Fruit fly (Drosophila melanogaster) whole organism, embryonic: Measurements from ENCODE around the gene CG32248.
A peak's percentile ranks its signal among the peaks of the same experiment; 100 is the strongest.

ENCODE experiments used
- Antp ChIP-seq: fragments of 200-800 bp; sonication (Bioruptor generic); optimal IDR thresholded peaks from 3 replicates; lab custom pipeline; 2016; ENCODE audit warnings: missing biosample characterization, missing genetic modification characterization
- Atf6 ChIP-seq: fragments of 200-800 bp; sonication (Bioruptor generic); IDR thresholded peaks from 2 replicates; pipeline ENCODE4 v1.3.6; 2022; ENCODE audit warnings: missing biosample characterization, missing genetic modification characterization
- CG10462 ChIP-seq: fragments of 200-800 bp; sonication (Bioruptor generic); optimal IDR thresholded peaks from 2 replicates; lab custom pipeline; 2016; ENCODE audit warnings: missing biosample characterization, missing genetic modification characterization
- CG11695 ChIP-seq: fragments of 200-800 bp; sonication (Bioruptor generic); IDR thresholded peaks from 3 replicates; pipeline ENCODE4 v1.3.6; 2022; ENCODE audit warnings: missing biosample characterization, missing genetic modification characterization
- CG13296 ChIP-seq: fragments of 200-800 bp; sonication (Bioruptor generic); optimal IDR thresholded peaks from 3 replicates; lab custom pipeline; 2018; ENCODE audit warnings: missing biosample characterization, mild to moderate bottlenecking, missing genetic modification characterization
- CG13424 ChIP-seq: fragments of 200-800 bp; sonication (Bioruptor generic); optimal IDR thresholded peaks from 2 replicates; lab custom pipeline; 2019; ENCODE audit warnings: missing biosample characterization, mild to moderate bottlenecking, missing genetic modification characterization, moderate library complexity
- CG13624 ChIP-seq: fragments of 200-800 bp; sonication (Bioruptor generic); optimal IDR thresholded peaks from 2 replicates; lab custom pipeline; 2016; ENCODE audit warnings: missing biosample characterization, missing genetic modification characterization
- CG14014 ChIP-seq: fragments of 200-800 bp; sonication (Bioruptor generic); IDR thresholded peaks from 2 replicates; pipeline ENCODE4 v1.3.6; 2022; ENCODE audit warnings: missing biosample characterization, missing genetic modification characterization
- CG15269 ChIP-seq: fragments of 200-800 bp; sonication (Bioruptor generic); optimal IDR thresholded peaks from 2 replicates; lab custom pipeline; 2018; ENCODE audit warnings: missing biosample characterization, mild to moderate bottlenecking, missing genetic modification characterization, moderate library complexity
- CG18599 ChIP-seq: fragments of 200-800 bp; sonication (Bioruptor generic); optimal IDR thresholded peaks from 3 replicates; lab custom pipeline; 2017; ENCODE audit warnings: missing biosample characterization, missing genetic modification characterization, mild to moderate bottlenecking, moderate library complexity, missing genetic modification reagents
- CG32532 ChIP-seq: fragments of 200-800 bp; sonication (Bioruptor generic); IDR thresholded peaks from 2 replicates; pipeline ENCODE4 v1.3.6; 2022; ENCODE audit warnings: missing biosample characterization, missing genetic modification characterization
- CG32767 ChIP-seq: fragments of 200-800 bp; sonication (Bioruptor generic); IDR thresholded peaks from 2 replicates; pipeline ENCODE4 v1.3.6; 2022; ENCODE audit warnings: missing biosample characterization, missing genetic modification characterization
- CG32772 ChIP-seq: fragments of 200-800 bp; sonication (Bioruptor generic); IDR thresholded peaks from 2 replicates; pipeline ENCODE4 v1.3.6; 2022; ENCODE audit warnings: missing biosample characterization, missing genetic modification characterization
- CG4707 ChIP-seq: fragments of 200-800 bp; sonication (Bioruptor generic); optimal IDR thresholded peaks from 2 replicates; lab custom pipeline; 2018; ENCODE audit warnings: missing biosample characterization, mild to moderate bottlenecking, missing genetic modification characterization, moderate library complexity
- CG6765 ChIP-seq: fragments of 200-800 bp; sonication (Bioruptor generic); optimal IDR thresholded peaks from 3 replicates; lab custom pipeline; 2017; ENCODE audit warnings: missing biosample characterization, mild to moderate bottlenecking, missing genetic modification characterization
- CG7928 ChIP-seq: fragments of 200-800 bp; sonication (Bioruptor generic); optimal IDR thresholded peaks from 2 replicates; lab custom pipeline; 2017; ENCODE audit warnings: missing biosample characterization, mild to moderate bottlenecking, missing genetic modification characterization
- CG8089 ChIP-seq: fragments of 200-800 bp; sonication (Bioruptor generic); optimal IDR thresholded peaks from 3 replicates; lab custom pipeline; 2016; ENCODE audit warnings: missing biosample characterization, missing genetic modification characterization
- CG8944 ChIP-seq: fragments of 200-800 bp; sonication (Bioruptor generic); optimal IDR thresholded peaks from 3 replicates; lab custom pipeline; 2016; ENCODE audit warnings: missing biosample characterization, missing genetic modification characterization
- CG9817 ChIP-seq: fragments of 200-800 bp; sonication (Bioruptor generic); optimal IDR thresholded peaks from 2 replicates; lab custom pipeline; 2018; ENCODE audit warnings: missing biosample characterization, mild to moderate bottlenecking, missing genetic modification characterization, moderate library complexity
- Doc2 ChIP-seq: fragments of 200-800 bp; sonication (Bioruptor generic); IDR thresholded peaks from 2 replicates; pipeline ENCODE4 v1.3.6; 2022; ENCODE audit warnings: missing biosample characterization, missing genetic modification characterization
- Gsc ChIP-seq: fragments of 200-800 bp; sonication (Bioruptor generic); IDR thresholded peaks from 2 replicates; pipeline ENCODE4 v1.3.6; 2022; ENCODE audit warnings: missing biosample characterization, missing genetic modification characterization
- H15 ChIP-seq: fragments of 200-800 bp; sonication (Bioruptor generic); IDR thresholded peaks from 3 replicates; pipeline ENCODE4 v1.3.6; 2022; ENCODE audit warnings: missing biosample characterization, missing genetic modification characterization
- H2.0 ChIP-seq: fragments of 200-800 bp; sonication (Bioruptor generic); IDR thresholded peaks from 2 replicates; pipeline ENCODE4 v1.3.6; 2022; ENCODE audit warnings: missing biosample characterization, missing genetic modification characterization
- Hr78 ChIP-seq, 2 experiments: fragments of 200-800 bp in 1 of 2; fragments of >200 bp in 1 of 2; sonication (Bioruptor generic) in 1 of 2; optimal IDR thresholded peaks; 2 replicates each; lab custom pipeline; 2017 to 2019; ENCODE audit warnings: missing biosample characterization in 2 of 2, missing genetic modification characterization in 2 of 2, mild to moderate bottlenecking in 1 of 2, moderate library complexity in 1 of 2
- Hsf ChIP-seq: fragments of 200-800 bp; sonication (Bioruptor generic); optimal IDR thresholded peaks from 3 replicates; lab custom pipeline; 2016; ENCODE audit warnings: missing biosample characterization, missing genetic modification characterization
- Lhr ChIP-seq: fragments of 200-800 bp; sonication (Bioruptor generic); optimal IDR thresholded peaks from 3 replicates; lab custom pipeline; 2017; ENCODE audit warnings: mild to moderate bottlenecking, missing biosample characterization, missing genetic modification reagents, missing genetic modification characterization
- Myb ChIP-seq: fragments of 200-800 bp; sonication (Bioruptor generic); optimal IDR thresholded peaks from 2 replicates; lab custom pipeline; 2016; ENCODE audit warnings: missing biosample characterization, missing genetic modification characterization
- PHDP ChIP-seq: fragments of 200-800 bp; sonication (Bioruptor generic); optimal IDR thresholded peaks from 3 replicates; lab custom pipeline; 2018; ENCODE audit warnings: missing biosample characterization, mild to moderate bottlenecking, missing genetic modification characterization, moderate library complexity
- Poxn ChIP-seq: fragments of 200-800 bp; sonication (Bioruptor generic); IDR thresholded peaks from 2 replicates; pipeline ENCODE4 v1.3.6; 2022; ENCODE audit warnings: missing biosample characterization, missing genetic modification characterization
- Stat92E ChIP-seq, 3 experiments: fragments of >200 bp in 2 of 3; fragments of 200-800 bp in 1 of 3; sonication (Bioruptor generic) in 1 of 3; optimal IDR thresholded peaks; 2 replicates each; lab custom pipeline; 2017 to 2019; ENCODE audit warnings: missing biosample characterization in 3 of 3, missing genetic modification characterization in 3 of 3, mild to moderate bottlenecking in 1 of 3, moderate library complexity in 1 of 3
- Vsx1 ChIP-seq: fragments of 200-800 bp; sonication (Bioruptor generic); optimal IDR thresholded peaks from 2 replicates; lab custom pipeline; 2017; ENCODE audit warnings: missing biosample characterization, mild to moderate bottlenecking, missing genetic modification characterization, missing genetic modification reagents
- abd-A ChIP-seq: fragments of 200-800 bp; sonication (Bioruptor generic); optimal IDR thresholded peaks from 3 replicates; lab custom pipeline; 2019; ENCODE audit warnings: missing biosample characterization, mild to moderate bottlenecking, missing genetic modification characterization, moderate library complexity
- ap ChIP-seq: fragments of 200-800 bp; sonication (Bioruptor generic); IDR thresholded peaks from 2 replicates; pipeline ENCODE4 v1.3.6; 2022; ENCODE audit warnings: missing biosample characterization, missing genetic modification characterization
- ase ChIP-seq: fragments of 200-800 bp; sonication (Bioruptor generic); IDR thresholded peaks from 3 replicates; pipeline ENCODE4 v1.3.6; 2022; ENCODE audit warnings: missing biosample characterization, missing genetic modification characterization
- bbx ChIP-seq: fragments of 200-800 bp; sonication (Bioruptor generic); IDR thresholded peaks from 2 replicates; pipeline ENCODE4 v1.3.6; 2022; ENCODE audit warnings: missing biosample characterization, missing genetic modification characterization; ENCODE audit not compliant: partially characterized antibody
- bcd ChIP-seq: fragments of 200-800 bp; sonication (Bioruptor generic); optimal IDR thresholded peaks from 2 replicates; lab custom pipeline; 2017; ENCODE audit warnings: missing biosample characterization, mild to moderate bottlenecking, missing genetic modification characterization
- cas ChIP-seq: fragments of 200-800 bp; sonication (Bioruptor generic); IDR thresholded peaks from 2 replicates; pipeline ENCODE4 v1.3.6; 2022; ENCODE audit warnings: missing biosample characterization, missing genetic modification characterization
- chinmo ChIP-seq: fragments of 200-800 bp; sonication (Bioruptor generic); IDR thresholded peaks from 4 replicates; pipeline ENCODE4 v1.3.6; 2022; ENCODE audit warnings: missing biosample characterization, missing genetic modification characterization; ENCODE audit not compliant: partially characterized antibody
- chm ChIP-seq: fragments of 200-800 bp; sonication (Bioruptor generic); IDR thresholded peaks from 2 replicates; pipeline ENCODE4 v1.3.6; 2022; ENCODE audit warnings: missing biosample characterization, missing genetic modification characterization
- fd96Cb ChIP-seq: fragments of 200-800 bp; sonication (Bioruptor generic); optimal IDR thresholded peaks from 2 replicates; lab custom pipeline; 2018; ENCODE audit warnings: missing biosample characterization, mild to moderate bottlenecking, missing genetic modification characterization, moderate library complexity
- h ChIP-seq: fragments of >200 bp; optimal IDR thresholded peaks from 2 replicates; lab custom pipeline; 2017
- ind ChIP-seq: fragments of 200-800 bp; sonication (Bioruptor generic); optimal IDR thresholded peaks from 3 replicates; lab custom pipeline; 2016; ENCODE audit warnings: missing biosample characterization, missing genetic modification characterization
- lov ChIP-seq, 2 experiments: fragments of 200-800 bp in 1 of 2; fragments of >200 bp in 1 of 2; sonication (Bioruptor generic) in 1 of 2; IDR thresholded peaks in 1 of 2; optimal IDR thresholded peaks in 1 of 2; 2 replicates in 1 of 2; 3 replicates in 1 of 2; pipeline versions ENCODE4 v1.3.6 to Lab custom; 2017 to 2022; ENCODE audit warnings: missing biosample characterization in 1 of 2, missing genetic modification characterization in 1 of 2
- mld ChIP-seq: fragments of 200-800 bp; sonication (Bioruptor generic); IDR thresholded peaks from 3 replicates; pipeline ENCODE4 v1.3.6; 2022; ENCODE audit warnings: missing biosample characterization, missing genetic modification characterization; ENCODE audit not compliant: partially characterized antibody
- pb ChIP-seq: fragments of 200-800 bp; sonication (Bioruptor generic); optimal IDR thresholded peaks from 3 replicates; lab custom pipeline; 2016; ENCODE audit warnings: missing biosample characterization, missing genetic modification characterization
- pnt ChIP-seq: fragments of 200-800 bp; sonication (Bioruptor generic); optimal IDR thresholded peaks from 3 replicates; lab custom pipeline; 2016; ENCODE audit warnings: missing biosample characterization, missing genetic modification characterization
- slp2 ChIP-seq: fragments of 200-800 bp; sonication (Bioruptor generic); optimal IDR thresholded peaks from 2 replicates; lab custom pipeline; 2016; ENCODE audit warnings: missing biosample characterization, missing genetic modification characterization
- stwl ChIP-seq: fragments of 200-800 bp; sonication (Bioruptor generic); optimal IDR thresholded peaks from 3 replicates; lab custom pipeline; 2018; ENCODE audit warnings: missing biosample characterization, mild to moderate bottlenecking, missing genetic modification characterization, moderate library complexity
- zfh2 ChIP-seq: fragments of 200-800 bp; sonication (Bioruptor generic); optimal IDR thresholded peaks from 2 replicates; lab custom pipeline; 2016; ENCODE audit warnings: missing biosample characterization, missing genetic modification characterization

CG32248 gene

DNA sequence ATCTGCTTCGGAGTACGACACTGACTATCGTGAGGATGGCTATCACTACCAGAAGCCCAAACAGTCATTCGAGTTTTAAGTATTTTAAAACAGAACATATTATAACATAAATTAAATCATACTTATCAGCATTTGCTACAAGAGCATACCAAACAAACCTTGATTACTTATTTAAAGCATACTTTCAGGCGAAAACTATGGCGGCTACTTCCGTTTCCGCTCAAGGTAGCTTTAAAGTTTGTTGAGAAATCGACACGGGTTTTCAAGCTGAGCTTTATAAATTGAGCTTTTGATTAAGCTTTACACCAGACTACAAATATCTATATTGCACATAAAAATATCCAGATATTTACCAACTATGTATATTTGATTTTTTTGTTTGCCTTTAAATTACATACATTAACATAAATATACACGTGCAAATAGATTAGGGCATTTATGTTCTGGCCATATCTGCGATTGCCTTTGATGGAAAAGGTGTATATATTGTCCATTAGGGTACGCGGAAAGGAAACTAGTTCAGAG lies 3.5 kb downstream of the CG32248 start (continued):
- TF ChIP-seq Gsc (GFP tag; lab: Robert Waterston, UW) (no peak), CG7928 (GFP tag; lab: Kevin White, UChicago) (peak; percentile 60), Myb (no peak), CG8089 (GFP tag; lab: Kevin White, UChicago) (peak; percentile 67), Doc2 (no peak), CG15269 (tag; lab: Kevin White, UChicago) (peak; percentile 79), ase (GFP tag; lab: Robert Waterston, UW) (peak; percentile 51; the same call in 2 of the 3 replicates), abd-A (tag; lab: Kevin White, UChicago) (peak; percentile 84), ind (GFP tag; lab: Kevin White, UChicago) (peak; percentile 37), CG18599 (GFP tag; lab: Kevin White, UChicago) (peak; percentile 90), Lhr (GFP tag; lab: Kevin White, UChicago) (peak; percentile 78), CG8944 (no peak), mld (no peak), ap (GFP tag; lab: Robert Waterston, UW) (peak; percentile 58), lov (optimal IDR thresholded peaks at IDR 0.05; lab: Kevin White, UChicago) (no peak), lov (GFP tag; IDR thresholded peaks at IDR 0.05; lab: Robert Waterston, UW) (peak; percentile 90; the same call in 2 of the 3 replicates), chinmo (GFP tag; lab: Robert Waterston, UW) (no peak), Stat92E (GFP tag; optimal IDR thresholded peaks at IDR 0.05; lab: Kevin White, UChicago) (no peak), CG32532 (GFP tag; lab: Robert Waterston, UW) (peak; percentile 82), zfh2 (GFP tag; lab: Kevin White, UChicago) (no peak), CG13296 (GFP tag; lab: Kevin White, UChicago) (peak; percentile 95), CG11695 (GFP tag; lab: Robert Waterston, UW) (0 out of 3 replicates have a peak, but pooled peaks have one; percentile 44), pnt (GFP tag; lab: Kevin White, UChicago) (no peak), slp2 (peak; percentile 52), fd96Cb (tag; lab: Kevin White, UChicago) (peak; percentile 14), Poxn (GFP tag; lab: Robert Waterston, UW) (no peak), H2.0 (GFP tag; lab: Robert Waterston, UW) (peak; percentile 57), stwl (tag; lab: Kevin White, UChicago) (peak; percentile 27), CG10462 (GFP tag; lab: Kevin White, UChicago) (peak; percentile 4), Antp (GFP tag; lab: Kevin White, UChicago) (no peak), CG13624 (peak; percentile 73), PHDP (tag; lab: Kevin White, UChicago) (peak; percentile 93), bcd (GFP tag; lab: Kevin White, UChicago) (peak; percentile 79), CG32772 (GFP tag; lab: Robert Waterston, UW) (0 out of 2 replicates have a peak, but pooled peaks have one; percentile 11), CG4707 (peak; percentile 94), cas (no peak), CG14014 (GFP tag; lab: Robert Waterston, UW) (peak; percentile 68; the same call in 1 of the 2 replicates), Hr78 (GFP tag; optimal IDR thresholded peaks at IDR 0.05; lab: Kevin White, UChicago) (no peak), H15 (0 out of 3 replicates have a peak, but pooled peaks have one; percentile 42), h (lab: Kevin White, UChicago) (no peak), Vsx1 (peak; percentile 91), CG32767 (GFP tag; lab: Robert Waterston, UW) (peak; percentile 35; the same call in 1 of the 2 replicates), Atf6 (GFP tag; lab: Robert Waterston, UW) (peak; percentile 71), bbx (GFP tag; lab: Robert Waterston, UW) (no peak), CG13424 (tag; lab: Kevin White, UChicago) (peak; percentile 64), Hsf (peak; percentile 72), chm (peak; percentile 89; the same call in 1 of the 2 replicates), pb (GFP tag; lab: Kevin White, UChicago) (peak; percentile 63), CG6765 (GFP tag; lab: Kevin White, UChicago) (peak; percentile 98), CG9817 (peak; percentile 50)
